Worm (Caenorhabditis elegans): ENCODE data around the gene sqt-2.

- TF ChIP-seq nhr-76 (tag; optimal IDR thresholded peaks at IDR 0.05) (no peak), unc-62 (GFP tag; optimal IDR thresholded peaks at IDR 0.05) (no peak), elt-3 (tag; optimal IDR thresholded peaks at IDR 0.05) (no peak), elt-1 (tag; optimal IDR thresholded peaks at IDR 0.05; ENCODE audit: borderline replicate concordance, insufficient read depth) (no peak), ceh-83 (GFP tag; optimal IDR thresholded peaks at IDR 0.05) (no peak), nhr-12 (tag; optimal IDR thresholded peaks at IDR 0.05) (no peak), hlh-1 (tag; optimal IDR thresholded peaks at IDR 0.05) (no peak), nhr-237 (tag; optimal IDR thresholded peaks at IDR 0.05) (no peak), mab-5 (tag; optimal IDR thresholded peaks at IDR 0.05) (no peak), unc-39 (tag; optimal IDR thresholded peaks at IDR 0.05) (no peak), ceh-43 (GFP tag; optimal IDR thresholded peaks at IDR 0.05) (no peak), nhr-28 (tag; optimal IDR thresholded peaks at IDR 0.05) (no peak), lin-13 (tag; optimal IDR thresholded peaks at IDR 0.05) (no peak), sem-2 (GFP tag; optimal IDR thresholded peaks at IDR 0.05) (no peak)
Measured at ce11 chrII:60049-60448, 36.9 kb downstream of the sqt-2 start.

All from whole organism, mixed stage, embryonic.